Fruit fly (Drosophila melanogaster): ENCODE measurements around the gene CG7017.
A peak's percentile ranks its signal among the peaks of the same experiment; 100 is the strongest.

CG7017 gene

dm6 chr3L:20186294-20187020, 25.5 kb downstream of the CG7017 start (continued):
- TF ChIP-seq CG8359 (GFP tag; optimal IDR thresholded peaks at IDR 0.05; ENCODE audit: borderline replicate concordance) = peak; percentile 7
- peak; percentile 19 for TF ChIP-seq tap (tag; optimal IDR thresholded peaks at IDR 0.05)
- peak; percentile 78; the same call in 1 of the 2 replicates for TF ChIP-seq chm (GFP tag; IDR thresholded peaks at IDR 0.05)
- 0 out of 2 replicates have a peak, but pooled peaks have one; percentile 19 for TF ChIP-seq sna (GFP tag; IDR thresholded peaks at IDR 0.05; ENCODE audit: partially characterized antibody)
- TF ChIP-seq sens (GFP tag) = peak; percentile 43
- TF ChIP-seq CG13894 (tag; optimal IDR thresholded peaks at IDR 0.05) = no peak
- peak; percentile 19 for TF ChIP-seq HmgZ (tag; optimal IDR thresholded peaks at IDR 0.05)
- TF ChIP-seq chinmo (GFP tag; IDR thresholded peaks at IDR 0.05; ENCODE audit: partially characterized antibody) = peak; percentile 76; the same call in 1 of the 4 replicates
- TF ChIP-seq Fer2 (tag; optimal IDR thresholded peaks at IDR 0.05) = no peak
- TF ChIP-seq ewg (GFP tag; optimal IDR thresholded peaks at IDR 0.05) = peak; percentile 44
- 0 out of 2 replicates have a peak, but pooled peaks have one; percentile 28 for TF ChIP-seq stc (GFP tag; IDR thresholded peaks at IDR 0.05)
- no peak for TF ChIP-seq CG12391 (tag; optimal IDR thresholded peaks at IDR 0.05)
- TF ChIP-seq CG14441 (GFP tag; IDR thresholded peaks at IDR 0.05) = no peak
- TF ChIP-seq Hmx (GFP tag; optimal IDR thresholded peaks at IDR 0.05) = no peak
- TF ChIP-seq Bteb2 (GFP tag; optimal IDR thresholded peaks at IDR 0.05) = no peak
- no peak for TF ChIP-seq CG11085 (GFP tag; IDR thresholded peaks at IDR 0.05)
- peak; percentile 6 for TF ChIP-seq Nf-YB (GFP tag; optimal IDR thresholded peaks at IDR 0.05)
- TF ChIP-seq grau (tag; optimal IDR thresholded peaks at IDR 0.05) = peak; percentile 14
- no peak for TF ChIP-seq sc (optimal IDR thresholded peaks at IDR 0.05)
- peak; percentile 40 for TF ChIP-seq sc (GFP tag; optimal IDR thresholded peaks at IDR 0.05)
- peak; percentile 36 for TF ChIP-seq CG5180 (GFP tag; optimal IDR thresholded peaks at IDR 0.05)
- TF ChIP-seq Opbp (GFP tag; IDR thresholded peaks at IDR 0.05; ENCODE audit: partially characterized antibody) = 0 out of 3 replicates have a peak, but pooled peaks have one; percentile 7
- peak; percentile 66 for TF ChIP-seq YL-1 (GFP tag; optimal IDR thresholded peaks at IDR 0.05)
- no peak for TF ChIP-seq CG12769 (tag; optimal IDR thresholded peaks at IDR 0.05)
- TF ChIP-seq CG8388 (GFP tag; optimal IDR thresholded peaks at IDR 0.05) = peak; percentile 18
- no peak for TF ChIP-seq al (GFP tag; IDR thresholded peaks at IDR 0.05)
- peak; percentile 8 for TF ChIP-seq CG4707 (GFP tag; optimal IDR thresholded peaks at IDR 0.05)
- TF ChIP-seq trem (tag; optimal IDR thresholded peaks at IDR 0.05) = peak; percentile 16
- peak; percentile 3 for TF ChIP-seq CG13424 (tag; optimal IDR thresholded peaks at IDR 0.05)
- TF ChIP-seq CG12659 (GFP tag; optimal IDR thresholded peaks at IDR 0.05) = peak; percentile 76
- TF ChIP-seq CG14860 (GFP tag; IDR thresholded peaks at IDR 0.05; ENCODE audit: partially characterized antibody) = no peak
- peak in 2 of 3 experiments; percentile 7 to 19 for TF ChIP-seq lola (GFP tag; optimal IDR thresholded peaks at IDR 0.05)
- peak; percentile 48 for TF ChIP-seq kay (GFP tag; optimal IDR thresholded peaks at IDR 0.05)
- no peak for TF ChIP-seq TFAM (GFP tag; optimal IDR thresholded peaks at IDR 0.05)
- no peak for TF ChIP-seq disco-r (GFP tag; optimal IDR thresholded peaks at IDR 0.05)
- TF ChIP-seq PHDP (tag; optimal IDR thresholded peaks at IDR 0.05) = peak; percentile 36
- TF ChIP-seq fd3F (GFP tag; optimal IDR thresholded peaks at IDR 0.05) = no peak
- no peak for TF ChIP-seq mirr (GFP tag; optimal IDR thresholded peaks at IDR 0.05)
- TF ChIP-seq gsb-n (tag; optimal IDR thresholded peaks at IDR 0.05) = peak; percentile 16
- 0 out of 2 replicates have a peak, but pooled peaks have one; percentile 23 for TF ChIP-seq Scr (GFP tag; IDR thresholded peaks at IDR 0.05; ENCODE audit: partially characterized antibody)
- no peak for TF ChIP-seq pan (optimal IDR thresholded peaks at IDR 0.05)
- no peak for TF ChIP-seq pan (GFP tag; optimal IDR thresholded peaks at IDR 0.05 in 1 of 2, IDR thresholded peaks at IDR 0.05 in 1 of 2)
- TF ChIP-seq CG17912 (GFP tag; optimal IDR thresholded peaks at IDR 0.05) = peak; percentile 59
- no peak for TF ChIP-seq Six4 (GFP tag; optimal IDR thresholded peaks at IDR 0.05)
- TF ChIP-seq CG18011 (GFP tag; optimal IDR thresholded peaks at IDR 0.05) = peak; percentile 99
- TF ChIP-seq CG13775 (GFP tag; optimal IDR thresholded peaks at IDR 0.05) = peak; percentile 37
- peak; percentile 70 for TF ChIP-seq sd (tag; optimal IDR thresholded peaks at IDR 0.05)

Data from whole organism, embryonic.